Fruit fly (Drosophila melanogaster): ENCODE data around the gene CG13643.
A peak's percentile ranks its signal among the peaks of the same experiment; 100 is the strongest.

CG13643 gene

dm6 chr3R:24906648-24907047, 844 bp upstream of the CG13643 start:
- no peak for TF ChIP-seq GATAd (GFP tag; optimal IDR thresholded peaks at IDR 0.05)
- no peak for TF ChIP-seq sage (GFP tag; optimal IDR thresholded peaks at IDR 0.05)
- no peak for TF ChIP-seq HLH106 (tag; optimal IDR thresholded peaks at IDR 0.05)
- TF ChIP-seq tai (GFP tag; optimal IDR thresholded peaks at IDR 0.05) = no peak
- no peak for TF ChIP-seq fru (GFP tag; optimal IDR thresholded peaks at IDR 0.05)
- no peak for TF ChIP-seq rgr (GFP tag; optimal IDR thresholded peaks at IDR 0.05)
- TF ChIP-seq Rel (GFP tag; optimal IDR thresholded peaks at IDR 0.05) = no peak
- TF ChIP-seq Rel (tag; optimal IDR thresholded peaks at IDR 0.05) = no peak

DNA sequence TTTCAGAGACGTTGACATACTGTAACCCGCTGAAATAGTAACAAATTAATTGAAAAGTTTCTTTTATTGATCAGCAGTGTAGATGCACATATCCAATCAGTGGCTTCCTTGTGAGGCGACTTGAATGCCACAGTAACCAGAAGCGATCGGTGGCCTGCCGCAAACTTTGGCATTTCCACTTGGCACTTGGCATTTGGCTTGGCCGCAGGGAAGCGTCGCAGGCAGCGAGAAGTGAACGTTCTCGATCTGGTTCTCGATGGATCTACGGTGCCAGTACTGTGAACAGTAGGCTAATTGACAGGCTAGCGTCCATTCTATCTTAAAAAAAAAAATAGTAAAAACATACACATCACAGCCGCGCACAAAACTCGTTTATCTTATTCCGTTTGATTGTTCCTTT, 5.0 kb downstream of the CG13643 start, which contains the start of gene CG10845:
Gene CG10845 (plus strand): TSS at position 301 of the 400 bp plus-strand sequence.
- TF ChIP-seq ey (GFP tag; optimal IDR thresholded peaks at IDR 0.05) (no peak), OdsH (GFP tag; optimal IDR thresholded peaks at IDR 0.05) (no peak), fru (GFP tag; optimal IDR thresholded peaks at IDR 0.05) (no peak), Dfd (GFP tag; optimal IDR thresholded peaks at IDR 0.05) (no peak), rgr (GFP tag; optimal IDR thresholded peaks at IDR 0.05) (no peak), Jra (GFP tag; optimal IDR thresholded peaks at IDR 0.05) (no peak)

- TF ChIP-seq Dif (GFP tag; optimal IDR thresholded peaks at IDR 0.05; ENCODE audit: partially characterized antibody) (peak; percentile 74), Mio (GFP tag; optimal IDR thresholded peaks at IDR 0.05) (no peak), Vsx2 (GFP tag; optimal IDR thresholded peaks at IDR 0.05; ENCODE audit: partially characterized antibody) (peak; percentile 13), OdsH (GFP tag; optimal IDR thresholded peaks at IDR 0.05) (no peak), CrebA (GFP tag; optimal IDR thresholded peaks at IDR 0.05; ENCODE audit: borderline replicate concordance) (peak; percentile 33), dl (GFP tag; optimal IDR thresholded peaks at IDR 0.05; ENCODE audit: insufficient read depth in 1 of 2, partially characterized antibody in 2 of 2) (peak in 1 of 2 experiments; percentile 49), Abd-B (GFP tag; optimal IDR thresholded peaks at IDR 0.05) (no peak), GATAd (GFP tag; optimal IDR thresholded peaks at IDR 0.05) (no peak)
These were observed 11.2 kb downstream of the CG13643 start, which contains the start of the genes CG31121 and CG11069 for dm6 chr3R:24894419-24895206. CG31121 (minus strand) TSS chr3R:24894605. CG11069 (plus strand) TSS chr3R:24894742.

DNA sequence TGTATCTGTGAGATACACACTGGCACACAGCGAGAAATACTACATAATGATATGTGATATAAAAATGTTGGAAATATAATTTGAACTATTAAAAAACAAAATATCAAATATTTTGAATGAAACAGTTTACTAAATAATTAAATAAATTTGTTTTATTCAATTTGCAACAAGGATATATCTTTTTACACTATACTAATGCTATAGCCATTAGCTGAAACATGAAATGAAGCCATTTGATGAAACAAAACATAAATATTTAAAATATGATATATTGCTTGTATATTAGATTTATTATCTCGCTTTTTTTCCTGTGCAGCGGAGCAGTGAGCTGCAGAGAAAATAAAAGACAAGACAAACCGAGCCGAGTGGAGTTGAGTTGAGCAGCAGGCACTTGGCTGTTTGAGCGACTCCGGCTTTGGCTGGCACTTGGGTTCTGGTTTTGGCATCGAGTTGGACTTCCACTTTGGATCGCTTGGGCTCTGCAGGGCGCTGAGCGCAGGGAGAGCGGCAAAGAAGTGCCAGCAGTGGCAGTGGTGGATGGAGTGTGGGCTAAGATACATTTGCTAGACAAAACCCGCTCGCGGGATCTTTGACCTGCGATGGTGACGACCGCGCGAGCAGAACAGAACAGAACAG, 12.4 kb downstream of the CG13643 start:
- TF ChIP-seq foxo (GFP tag; optimal IDR thresholded peaks at IDR 0.05) = peak in 1 of 2 experiments; percentile 88
- no peak for TF ChIP-seq pan (optimal IDR thresholded peaks at IDR 0.05)
- TF ChIP-seq fru (GFP tag; optimal IDR thresholded peaks at IDR 0.05) = peak; percentile 82
- no peak for TF ChIP-seq tai (GFP tag; optimal IDR thresholded peaks at IDR 0.05)
- peak; percentile 2 for TF ChIP-seq sage (GFP tag; optimal IDR thresholded peaks at IDR 0.05)
- TF ChIP-seq jim (GFP tag; optimal IDR thresholded peaks at IDR 0.05) = no peak
- no peak for TF ChIP-seq CG32264 (GFP tag; optimal IDR thresholded peaks at IDR 0.05)
- no peak for TF ChIP-seq dl (GFP tag; optimal IDR thresholded peaks at IDR 0.05; ENCODE audit: insufficient read depth in 1 of 2, partially characterized antibody in 2 of 2)
- no peak for TF ChIP-seq Abd-B (GFP tag; optimal IDR thresholded peaks at IDR 0.05)
- no peak for TF ChIP-seq Myc (optimal IDR thresholded peaks at IDR 0.05)
- no peak for TF ChIP-seq GATAd (GFP tag; optimal IDR thresholded peaks at IDR 0.05)
- TF ChIP-seq Rel (GFP tag; optimal IDR thresholded peaks at IDR 0.05) = peak; percentile 48
- peak; percentile 39 for TF ChIP-seq Rel (tag; optimal IDR thresholded peaks at IDR 0.05)
- TF ChIP-seq HLH106 (tag; optimal IDR thresholded peaks at IDR 0.05) = peak; percentile 91
- TF ChIP-seq dsf (GFP tag; optimal IDR thresholded peaks at IDR 0.05; ENCODE audit: borderline replicate concordance) = peak; percentile 16
- TF ChIP-seq Dif (GFP tag; optimal IDR thresholded peaks at IDR 0.05; ENCODE audit: partially characterized antibody) = no peak
- TF ChIP-seq Hr83 (GFP tag; optimal IDR thresholded peaks at IDR 0.05; ENCODE audit: poor library complexity, severe bottlenecking) = no peak
- TF ChIP-seq rgr (GFP tag; optimal IDR thresholded peaks at IDR 0.05) = peak; percentile 77
- peak; percentile 44 for TF ChIP-seq sv (GFP tag; optimal IDR thresholded peaks at IDR 0.05)
- no peak for TF ChIP-seq lola (GFP tag; optimal IDR thresholded peaks at IDR 0.05)
- TF ChIP-seq psq (GFP tag; optimal IDR thresholded peaks at IDR 0.05) = peak; percentile 87
- peak; percentile 9 for TF ChIP-seq CrebA (GFP tag; optimal IDR thresholded peaks at IDR 0.05; ENCODE audit: borderline replicate concordance)
- no peak for TF ChIP-seq Hr78 (GFP tag; optimal IDR thresholded peaks at IDR 0.05)
- TF ChIP-seq N (GFP tag; optimal IDR thresholded peaks at IDR 0.05) = no peak
- TF ChIP-seq br (GFP tag; optimal IDR thresholded peaks at IDR 0.05) = peak; percentile 11
- peak; percentile 35 for TF ChIP-seq ey (GFP tag; optimal IDR thresholded peaks at IDR 0.05)
- TF ChIP-seq Dfd (GFP tag; optimal IDR thresholded peaks at IDR 0.05) = no peak
- peak; percentile 14 for TF ChIP-seq Jra (GFP tag; optimal IDR thresholded peaks at IDR 0.05)
- peak; percentile 89 for TF ChIP-seq OdsH (GFP tag; optimal IDR thresholded peaks at IDR 0.05)
- no peak for TF ChIP-seq Mio (GFP tag; optimal IDR thresholded peaks at IDR 0.05)
- TF ChIP-seq brk (GFP tag; optimal IDR thresholded peaks at IDR 0.05) = no peak
- TF ChIP-seq Vsx2 (GFP tag; optimal IDR thresholded peaks at IDR 0.05; ENCODE audit: partially characterized antibody) = peak; percentile 0
- TF ChIP-seq Sp1 (GFP tag; optimal IDR thresholded peaks at IDR 0.05) = peak; percentile 94
- TF ChIP-seq woc (GFP tag; optimal IDR thresholded peaks at IDR 0.05) = peak; percentile 37
- peak; percentile 73 for TF ChIP-seq h (GFP tag; optimal IDR thresholded peaks at IDR 0.05)
- peak; percentile 43 for TF ChIP-seq CG9705 (GFP tag; optimal IDR thresholded peaks at IDR 0.05)
- TF ChIP-seq Hnf4 (GFP tag; optimal IDR thresholded peaks at IDR 0.05) = no peak
- no peak for TF ChIP-seq usp (GFP tag; optimal IDR thresholded peaks at IDR 0.05)
